Worm (Caenorhabditis elegans): ENCODE measurements around the gene ztf-8.
A peak's percentile ranks its signal among the peaks of the same experiment; 100 is the strongest.

DNA sequence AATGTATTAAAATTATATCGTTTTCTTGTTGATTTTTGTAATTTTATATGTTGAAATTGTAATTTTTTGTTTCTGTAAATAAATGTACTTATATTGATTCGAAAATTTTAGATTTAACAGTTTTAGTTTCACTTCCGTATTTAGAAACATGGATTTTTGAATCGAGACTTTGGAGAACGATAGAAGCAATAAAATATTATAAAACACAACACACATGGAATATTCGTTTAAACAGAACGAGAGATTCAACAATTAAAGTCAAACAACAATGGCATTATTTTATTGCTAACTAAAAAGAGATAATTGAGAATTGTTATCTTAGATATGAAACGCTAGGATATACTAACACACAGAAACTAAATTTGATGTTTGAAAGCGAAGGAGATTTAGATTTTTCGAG lies 4.8 kb downstream of the ztf-8 start:
- TF ChIP-seq sup-37 (GFP tag; optimal IDR thresholded peaks at IDR 0.05) (no peak), blmp-1 (tag; optimal IDR thresholded peaks at IDR 0.05) (no peak), elt-3 (tag; optimal IDR thresholded peaks at IDR 0.05) (no peak), lsy-2 (tag; optimal IDR thresholded peaks at IDR 0.05) (peak; percentile 8), nhr-71 (tag; optimal IDR thresholded peaks at IDR 0.05) (no peak), efl-3 (GFP tag; optimal IDR thresholded peaks at IDR 0.05) (no peak)
